Worm (Caenorhabditis elegans) whole organism, L2 larva: ENCODE data around the gene B0244.4.

ENCODE experiments used
- C34F6.9 ChIP-seq: fragments of 150-350 bp; optimal IDR thresholded peaks from 2 replicates; lab custom pipeline; 2014; ENCODE audit warnings: missing biosample characterization, missing genetic modification characterization
- F13H6.1 ChIP-seq: sonication (generic microtip); optimal IDR thresholded peaks from 2 replicates; lab custom pipeline; 2016; ENCODE audit warnings: missing genetic modification characterization, missing compliant biosample characterization
- R02D3.7 ChIP-seq: fragments of 150-350 bp; optimal IDR thresholded peaks from 2 replicates; lab custom pipeline; 2014; ENCODE audit warnings: missing biosample characterization, missing genetic modification characterization
- Y55F3AM.14 ChIP-seq: fragments of 200-800 bp; sonication (Bioruptor generic); optimal IDR thresholded peaks from 2 replicates; lab custom pipeline; 2018; ENCODE audit warnings: mild to moderate bottlenecking, missing genetic modification characterization, missing compliant biosample characterization
- ZK546.5 ChIP-seq: sonication (generic microtip); optimal IDR thresholded peaks from 2 replicates; lab custom pipeline; 2017; ENCODE audit warnings: missing biosample characterization, missing genetic modification characterization
- aly-2 ChIP-seq: fragments of 150-350 bp; optimal IDR thresholded peaks from 2 replicates; lab custom pipeline; 2014; ENCODE audit warnings: missing biosample characterization, missing genetic modification characterization
- blmp-1 ChIP-seq: sonication (generic microtip); optimal IDR thresholded peaks from 2 replicates; lab custom pipeline; 2017; ENCODE audit warnings: missing genetic modification characterization, mild to moderate bottlenecking, missing compliant biosample characterization, antibody characterized with exemption, moderate library complexity; ENCODE audit not compliant: insufficient read depth
- ceh-16 ChIP-seq: fragments of 150-350 bp; optimal IDR thresholded peaks from 2 replicates; lab custom pipeline; 2014; ENCODE audit warnings: missing biosample characterization, missing genetic modification characterization
- ceh-82 ChIP-seq: fragments of 150-350 bp; optimal IDR thresholded peaks from 2 replicates; lab custom pipeline; 2014; ENCODE audit warnings: missing biosample characterization, missing genetic modification characterization
- crh-2 ChIP-seq: sonication (generic microtip); optimal IDR thresholded peaks from 2 replicates; lab custom pipeline; 2017; ENCODE audit warnings: missing biosample characterization, missing genetic modification characterization
- dmd-4 ChIP-seq: sonication (generic microtip); optimal IDR thresholded peaks from 2 replicates; lab custom pipeline; 2017; ENCODE audit warnings: missing biosample characterization, missing genetic modification characterization
- egl-27 ChIP-seq: sonication (generic microtip); optimal IDR thresholded peaks from 3 replicates; lab custom pipeline; 2017; ENCODE audit warnings: missing biosample characterization, missing genetic modification reagents, missing genetic modification characterization
- elt-1 ChIP-seq: fragments of 150-350 bp; optimal IDR thresholded peaks from 2 replicates; lab custom pipeline; 2014; ENCODE audit warnings: missing biosample characterization, missing genetic modification characterization
- elt-3 ChIP-seq: sonication (generic microtip); optimal IDR thresholded peaks from 2 replicates; lab custom pipeline; 2017; ENCODE audit warnings: missing biosample characterization, missing genetic modification characterization
- fos-1 ChIP-seq: fragments of 150-350 bp; optimal IDR thresholded peaks from 2 replicates; lab custom pipeline; 2014; ENCODE audit warnings: missing biosample characterization, missing genetic modification characterization
- gmeb-1 ChIP-seq: fragments of 150-350 bp; optimal IDR thresholded peaks from 2 replicates; lab custom pipeline; 2014; ENCODE audit warnings: missing biosample characterization, missing genetic modification characterization
- lin-11 ChIP-seq: fragments of 150-350 bp; sonication (generic microtip); optimal IDR thresholded peaks from 2 replicates; lab custom pipeline; 2014; ENCODE audit warnings: missing biosample characterization, missing genetic modification characterization, inconsistent platforms, mixed read lengths
- lin-13 ChIP-seq: fragments of 150-350 bp; optimal IDR thresholded peaks from 2 replicates; lab custom pipeline; 2014; ENCODE audit warnings: missing biosample characterization, missing genetic modification reagents, missing genetic modification characterization
- lin-39 ChIP-seq: fragments of 150-350 bp; optimal IDR thresholded peaks from 2 replicates; lab custom pipeline; 2014; ENCODE audit warnings: missing biosample characterization, missing genetic modification reagents, missing genetic modification characterization
- lsy-2 ChIP-seq, 2 experiments: fragments of 150-350 bp in 1 of 2; sonication (generic microtip) in 1 of 2; optimal IDR thresholded peaks; 2 replicates each; lab custom pipeline; 2014 to 2017; ENCODE audit warnings: missing biosample characterization in 2 of 2, missing genetic modification characterization in 2 of 2
- mab-5 ChIP-seq: fragments of 150-350 bp; optimal IDR thresholded peaks from 2 replicates; lab custom pipeline; 2014; ENCODE audit warnings: missing biosample characterization, missing genetic modification characterization
- mbf-1 ChIP-seq: sonication (generic microtip); optimal IDR thresholded peaks from 2 replicates; lab custom pipeline; 2017; ENCODE audit warnings: missing biosample characterization, missing genetic modification characterization
- nhr-10 ChIP-seq: sonication (generic microtip); optimal IDR thresholded peaks from 2 replicates; lab custom pipeline; 2017; ENCODE audit warnings: missing biosample characterization, missing genetic modification characterization
- nhr-11 ChIP-seq: fragments of 150-350 bp; optimal IDR thresholded peaks from 2 replicates; lab custom pipeline; 2014; ENCODE audit warnings: missing biosample characterization, missing genetic modification characterization
- nhr-129 ChIP-seq: fragments of 150-350 bp; optimal IDR thresholded peaks from 2 replicates; lab custom pipeline; 2014; ENCODE audit warnings: missing biosample characterization, missing genetic modification characterization
- nhr-21 ChIP-seq: fragments of 150-350 bp; optimal IDR thresholded peaks from 2 replicates; lab custom pipeline; 2014; ENCODE audit warnings: missing biosample characterization, missing genetic modification characterization
- nhr-23 ChIP-seq: fragments of 150-350 bp; optimal IDR thresholded peaks from 2 replicates; lab custom pipeline; 2014; ENCODE audit warnings: missing biosample characterization, missing genetic modification reagents, missing genetic modification characterization
- nhr-237 ChIP-seq: fragments of 150-350 bp; optimal IDR thresholded peaks from 2 replicates; lab custom pipeline; 2014; ENCODE audit warnings: missing biosample characterization, missing genetic modification characterization
- nhr-25 ChIP-seq: fragments of 150-350 bp; sonication (generic microtip); optimal IDR thresholded peaks from 3 replicates; lab custom pipeline; 2014; ENCODE audit warnings: missing biosample characterization, missing genetic modification characterization
- nhr-77 ChIP-seq: fragments of 150-350 bp; optimal IDR thresholded peaks from 2 replicates; lab custom pipeline; 2014; ENCODE audit warnings: missing biosample characterization, missing genetic modification characterization
- peb-1 ChIP-seq: fragments of 150-350 bp; optimal IDR thresholded peaks from 2 replicates; lab custom pipeline; 2014; ENCODE audit warnings: missing biosample characterization, missing genetic modification characterization
- sem-4 ChIP-seq: fragments of 150-350 bp; optimal IDR thresholded peaks from 2 replicates; lab custom pipeline; 2014; ENCODE audit warnings: missing biosample characterization, missing genetic modification reagents, missing genetic modification characterization
- skn-1 ChIP-seq: sonication (generic microtip); optimal IDR thresholded peaks from 2 replicates; lab custom pipeline; 2017; ENCODE audit warnings: missing biosample characterization, missing genetic modification characterization
- sma-3 ChIP-seq: sonication (generic microtip); optimal IDR thresholded peaks from 2 replicates; lab custom pipeline; 2016; ENCODE audit warnings: missing genetic modification reagents, missing genetic modification characterization, missing compliant biosample characterization
- sma-9 ChIP-seq, 2 experiments: fragments of 150-350 bp in 1 of 2; sonication (generic microtip) in 1 of 2; optimal IDR thresholded peaks; 2 replicates each; lab custom pipeline; 2014 to 2016; ENCODE audit warnings: missing genetic modification characterization in 2 of 2, mild to moderate bottlenecking in 1 of 2, missing biosample characterization in 1 of 2, missing compliant biosample characterization in 1 of 2, missing genetic modification reagents in 1 of 2, moderate library complexity in 1 of 2
- snpc-4 ChIP-seq: fragments of 150-350 bp; optimal IDR thresholded peaks from 2 replicates; lab custom pipeline; 2014; ENCODE audit warnings: missing biosample characterization, missing genetic modification characterization
- unc-55 ChIP-seq: fragments of 150-350 bp; sonication (generic microtip); optimal IDR thresholded peaks from 3 replicates; lab custom pipeline; 2014; ENCODE audit warnings: missing biosample characterization, missing genetic modification reagents, missing genetic modification characterization
- unc-62 ChIP-seq: fragments of 150-350 bp; optimal IDR thresholded peaks from 2 replicates; lab custom pipeline; 2014; ENCODE audit warnings: missing biosample characterization, missing genetic modification reagents, missing genetic modification characterization
- zag-1 ChIP-seq: fragments of 150-350 bp; optimal IDR thresholded peaks from 2 replicates; lab custom pipeline; 2014; ENCODE audit warnings: missing biosample characterization, missing genetic modification characterization
- ztf-1 ChIP-seq: fragments of 200-800 bp; sonication (Bioruptor generic); conservative IDR thresholded peaks from 2 replicates; pipeline ENCODE4 v1.3.6; 2022; ENCODE audit warnings: missing genetic modification characterization, missing compliant biosample characterization
- ztf-11 ChIP-seq: sonication (generic microtip); optimal IDR thresholded peaks from 2 replicates; lab custom pipeline; 2017; ENCODE audit warnings: missing biosample characterization, missing genetic modification characterization
- ztf-4 ChIP-seq: fragments of 150-350 bp; optimal IDR thresholded peaks from 2 replicates; lab custom pipeline; 2014; ENCODE audit warnings: missing biosample characterization, missing genetic modification characterization

Gene B0244.4

DNA sequence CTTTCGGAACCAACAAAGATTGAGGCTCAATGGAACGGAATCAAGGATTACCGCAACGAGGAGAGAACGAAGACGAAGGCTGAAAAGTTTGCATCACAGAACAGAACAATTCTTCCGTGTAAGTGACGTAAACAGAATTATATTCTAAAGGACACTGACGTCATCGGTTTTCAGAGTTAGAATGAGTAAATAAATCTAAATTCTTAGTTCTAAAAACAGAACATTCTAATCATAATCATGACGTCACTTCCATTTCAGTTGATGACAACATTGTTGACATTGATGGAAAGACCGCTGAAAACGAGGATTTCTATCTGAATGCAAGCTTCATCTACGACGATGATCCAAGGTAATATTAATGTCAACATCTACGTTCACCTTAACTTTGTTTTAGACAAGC is 16.7 kb downstream of the B0244.4 start:
- TF ChIP-seq sma-9 (GFP tag; optimal IDR thresholded peaks at IDR 0.05; lab: Kevin White, UChicago) (peak; percentile 14), sma-9 (tag; optimal IDR thresholded peaks at IDR 0.05; lab: Kevin White, UChicago) (no peak), C34F6.9 (tag; lab: Kevin White, UChicago) (peak; percentile 1), lin-11 (tag; lab: Kevin White, UChicago) (no peak), lin-39 (tag; lab: Kevin White, UChicago) (no peak), lsy-2 (tag; optimal IDR thresholded peaks at IDR 0.05; lab: Kevin White, UChicago) (peak in 1 of 2 experiments; percentile 32), unc-55 (peak; percentile 49), nhr-21 (tag; lab: Kevin White, UChicago) (peak; percentile 22)

DNA sequence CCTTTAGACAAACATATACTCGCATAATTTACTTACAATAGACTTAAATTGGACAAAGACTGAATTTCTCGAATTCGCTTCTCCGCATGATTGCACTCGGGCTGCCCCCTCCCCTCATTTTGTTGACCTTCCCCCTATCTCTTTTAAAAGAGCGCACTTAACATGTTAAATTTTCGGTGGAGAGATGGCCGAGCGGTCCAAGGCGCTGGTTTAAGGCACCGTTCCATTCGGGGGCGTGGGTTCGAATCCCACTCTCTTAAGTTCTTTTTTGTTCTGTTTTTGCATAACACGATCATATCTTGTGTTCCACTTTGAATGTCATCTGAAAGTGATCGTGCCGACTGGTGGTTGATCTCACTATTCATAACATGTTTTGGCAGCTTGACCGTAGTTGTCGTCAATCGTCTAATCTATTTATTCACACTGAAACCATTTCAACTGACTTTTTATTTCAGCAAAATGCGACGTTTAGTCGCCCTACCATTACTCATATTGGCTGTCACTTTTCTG is 22.5 kb downstream of the B0244.4 start, which contains the start of gene cutl-23:
TSS of gene cutl-23 (plus strand) at position 460 of the 510 bp plus-strand sequence.
- TF ChIP-seq nhr-23 (tag; lab: Kevin White, UChicago) = no peak
- peak; percentile 21 for TF ChIP-seq F13H6.1
- TF ChIP-seq nhr-129 (tag; lab: Kevin White, UChicago) = no peak
- TF ChIP-seq nhr-10 (tag; lab: Kevin White, UChicago) = no peak
- no peak for TF ChIP-seq elt-1 (tag; lab: Kevin White, UChicago)
- no peak for TF ChIP-seq fos-1 (tag; lab: Kevin White, UChicago)
- peak; percentile 25 for TF ChIP-seq sma-9 (GFP tag; optimal IDR thresholded peaks at IDR 0.05; lab: Kevin White, UChicago)
- no peak for TF ChIP-seq sma-9 (tag; optimal IDR thresholded peaks at IDR 0.05; lab: Kevin White, UChicago)
- TF ChIP-seq lin-11 (tag; lab: Kevin White, UChicago) = no peak
- no peak for TF ChIP-seq ceh-16
- TF ChIP-seq egl-27 = no peak
- TF ChIP-seq sma-3 (GFP tag; lab: Kevin White, UChicago) = peak; percentile 12

DNA sequence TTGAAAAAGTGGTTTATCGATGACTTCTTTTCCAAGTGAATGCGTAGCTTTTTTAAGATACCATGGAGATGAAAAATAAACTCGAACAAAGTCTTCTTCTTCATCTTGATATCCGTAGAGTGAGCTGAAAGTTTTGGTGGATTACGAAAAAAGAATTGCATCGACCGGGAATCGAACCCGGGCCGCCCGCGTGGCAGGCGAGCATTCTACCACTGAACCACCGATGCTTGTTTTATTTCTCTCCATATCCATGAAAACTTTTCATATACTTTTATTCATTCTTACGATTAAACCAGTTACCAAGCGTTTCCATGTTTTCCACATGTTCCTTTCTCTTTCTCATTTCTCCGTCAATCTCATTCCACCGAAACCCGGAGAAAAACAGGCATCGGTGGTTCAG is 34.8 kb downstream of the B0244.4 start:
- TF ChIP-seq F13H6.1 (no peak), mbf-1 (no peak), blmp-1 (tag; lab: Kevin White, UChicago) (no peak), ceh-16 (no peak), nhr-23 (tag; lab: Kevin White, UChicago) (no peak), aly-2 (tag; lab: Kevin White, UChicago) (no peak), C34F6.9 (tag; lab: Kevin White, UChicago) (no peak), ZK546.5 (tag; lab: Kevin White, UChicago) (no peak), Y55F3AM.14 (GFP tag; lab: Kevin White, UChicago) (no peak), ceh-82 (tag; lab: Kevin White, UChicago) (no peak), peb-1 (no peak), dmd-4 (tag; lab: Kevin White, UChicago) (no peak), crh-2 (tag; lab: Kevin White, UChicago) (no peak), elt-3 (tag; lab: Kevin White, UChicago) (no peak), skn-1 (tag; lab: Kevin White, UChicago) (no peak), nhr-237 (tag; lab: Kevin White, UChicago) (no peak)

DNA sequence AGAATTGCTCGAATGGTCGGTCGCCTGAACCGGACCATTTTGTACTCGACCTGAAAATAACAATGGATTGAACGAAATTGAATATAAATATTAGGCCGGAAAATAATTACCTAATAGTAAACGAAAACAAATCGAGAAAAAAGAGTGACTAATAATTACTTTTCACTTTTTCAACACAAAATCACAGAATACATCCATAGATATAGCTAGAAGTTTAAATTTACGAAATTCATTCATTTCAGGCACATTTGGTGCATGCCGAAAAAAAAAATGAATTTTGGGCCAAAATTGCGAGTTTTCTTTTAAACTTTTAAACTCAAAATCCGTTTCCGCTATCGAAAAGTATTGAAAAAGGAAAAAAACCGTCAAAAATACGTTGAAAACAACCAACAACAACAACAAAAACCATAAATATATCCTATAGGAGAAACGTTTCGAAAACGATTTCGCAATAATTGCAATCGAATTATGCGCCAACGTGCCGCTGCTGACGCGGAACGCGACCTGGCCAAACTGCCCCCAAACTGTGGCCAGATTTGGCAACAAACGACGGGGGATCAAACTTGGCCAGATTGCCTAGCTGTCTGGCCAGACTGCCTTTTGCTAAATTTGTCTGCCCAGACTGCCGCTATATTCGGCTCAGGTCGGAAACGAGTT is 38.1 kb downstream of the B0244.4 start, which contains the start of gene Y37B11A.3:
TSS of gene Y37B11A.3 (minus strand) at position 51 of the 657 bp plus-strand sequence.
- TF ChIP-seq ceh-16 (no peak), unc-62 (GFP tag; lab: Kevin White, UChicago) (no peak), nhr-25 (tag; lab: Kevin White, UChicago) (peak; percentile 76), ztf-11 (tag; lab: Kevin White, UChicago) (no peak), Y55F3AM.14 (GFP tag; lab: Kevin White, UChicago) (no peak), mab-5 (peak; percentile 33), snpc-4 (tag; lab: Kevin White, UChicago) (peak; percentile 15), sem-4 (tag; lab: Kevin White, UChicago) (peak; percentile 58), elt-3 (tag; lab: Kevin White, UChicago) (no peak), sma-3 (GFP tag; lab: Kevin White, UChicago) (peak; percentile 81), blmp-1 (tag; lab: Kevin White, UChicago) (peak; percentile 19), lin-11 (tag; lab: Kevin White, UChicago) (peak; percentile 71), nhr-77 (tag; lab: Kevin White, UChicago) (no peak), ztf-1 (GFP tag; lab: Robert Waterston, UW) (no peak), C34F6.9 (tag; lab: Kevin White, UChicago) (peak; percentile 84), gmeb-1 (tag; lab: Kevin White, UChicago) (peak; percentile 84), lin-13 (peak; percentile 67), ZK546.5 (tag; lab: Kevin White, UChicago) (no peak), ztf-4 (tag; lab: Kevin White, UChicago) (peak; percentile 46), unc-55 (peak; percentile 82), zag-1 (peak; percentile 23), crh-2 (tag; lab: Kevin White, UChicago) (peak; percentile 63), sma-9 (GFP tag; optimal IDR thresholded peaks at IDR 0.05; lab: Kevin White, UChicago) (peak; percentile 81), sma-9 (tag; optimal IDR thresholded peaks at IDR 0.05; lab: Kevin White, UChicago) (no peak), R02D3.7 (tag; lab: Kevin White, UChicago) (peak; percentile 35), nhr-11 (no peak), ceh-82 (tag; lab: Kevin White, UChicago) (peak; percentile 7), elt-1 (tag; lab: Kevin White, UChicago) (no peak), fos-1 (tag; lab: Kevin White, UChicago) (peak; percentile 19), nhr-23 (tag; lab: Kevin White, UChicago) (no peak), F13H6.1 (peak; percentile 61), nhr-21 (tag; lab: Kevin White, UChicago) (peak; percentile 55), egl-27 (peak; percentile 27)
